Worm (Caenorhabditis elegans) whole organism, L1 larva: ENCODE data around the gene pals-16.

ENCODE experiments used
- blmp-1 ChIP-seq: fragments of 150-350 bp; optimal IDR thresholded peaks from 2 replicates; lab custom pipeline; 2014; ENCODE audit warnings: missing biosample characterization, missing genetic modification characterization
- ceh-63 ChIP-seq: fragments of 200-800 bp; sonication (Bioruptor generic); optimal IDR thresholded peaks from 2 replicates; lab custom pipeline; 2018; ENCODE audit warnings: mild to moderate bottlenecking, missing genetic modification characterization, missing compliant biosample characterization
- ceh-90 ChIP-seq: sonication (generic microtip); optimal IDR thresholded peaks from 2 replicates; lab custom pipeline; 2016; ENCODE audit warnings: missing genetic modification characterization, missing compliant biosample characterization
- fkh-10 ChIP-seq: sonication (generic microtip); optimal IDR thresholded peaks from 2 replicates; lab custom pipeline; 2017; ENCODE audit warnings: missing biosample characterization, missing genetic modification reagents, missing genetic modification characterization
- fkh-4 ChIP-seq: sonication (generic microtip); optimal IDR thresholded peaks from 2 replicates; lab custom pipeline; 2016; ENCODE audit warnings: missing compliant biosample characterization, missing genetic modification characterization, borderline replicate concordance
- nhr-237 ChIP-seq: fragments of 150-350 bp; optimal IDR thresholded peaks from 2 replicates; lab custom pipeline; 2014; ENCODE audit warnings: missing biosample characterization, missing genetic modification characterization
- nhr-76 ChIP-seq: sonication (generic microtip); optimal IDR thresholded peaks from 2 replicates; lab custom pipeline; 2017; ENCODE audit warnings: missing biosample characterization, missing genetic modification characterization
- skn-1 ChIP-seq: fragments of 150-350 bp; optimal IDR thresholded peaks from 2 replicates; lab custom pipeline; 2014; ENCODE audit warnings: missing biosample characterization, missing genetic modification characterization
- snu-23 ChIP-seq: sonication (generic microtip); optimal IDR thresholded peaks from 2 replicates; lab custom pipeline; 2016; ENCODE audit warnings: missing genetic modification characterization, missing compliant biosample characterization
- swsn-7 ChIP-seq: sonication (generic microtip); optimal IDR thresholded peaks from 2 replicates; lab custom pipeline; 2016; ENCODE audit warnings: missing genetic modification characterization, missing compliant biosample characterization
- vab-15 ChIP-seq: sonication (generic microtip); optimal IDR thresholded peaks from 2 replicates; lab custom pipeline; 2017; ENCODE audit warnings: missing genotype, mild to moderate bottlenecking, missing genetic modification characterization, missing compliant biosample characterization
- zag-1 ChIP-seq: fragments of 150-350 bp; optimal IDR thresholded peaks from 2 replicates; lab custom pipeline; 2014; ENCODE audit warnings: missing biosample characterization, missing genetic modification characterization

DNA sequence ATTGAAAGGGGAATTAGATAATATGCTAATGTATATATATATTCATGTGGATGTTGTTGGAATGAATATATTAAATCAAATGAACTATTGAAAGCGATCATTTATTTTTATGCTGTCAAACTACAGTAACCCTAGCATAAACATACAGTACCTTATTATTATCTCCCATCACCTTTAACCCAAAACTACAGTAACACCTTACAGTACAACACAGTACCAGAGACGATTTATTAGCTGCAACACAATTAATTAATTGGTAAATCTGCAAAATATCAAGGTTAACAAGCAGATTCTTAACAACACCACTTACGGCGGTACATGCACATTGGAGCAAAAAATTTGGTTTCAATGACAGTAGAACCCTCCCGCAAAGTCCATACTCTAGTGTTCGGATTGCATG, 44.5 kb upstream of the pals-16 start, which contains the start of gene Y82E9BL.1:
- TF ChIP-seq nhr-237: no peak
- TF ChIP-seq snu-23 (GFP tag; lab: Kevin White, UChicago): no peak
- TF ChIP-seq fkh-4 (tag; lab: Kevin White, UChicago): no peak
- TF ChIP-seq nhr-76 (tag; lab: Kevin White, UChicago): no peak
- TF ChIP-seq skn-1: no peak
- no peak for TF ChIP-seq vab-15 (tag; lab: Kevin White, UChicago)
- no peak for TF ChIP-seq blmp-1 (tag; lab: Kevin White, UChicago)
- TF ChIP-seq swsn-7 (tag; lab: Kevin White, UChicago): no peak
- no peak for TF ChIP-seq fkh-10 (GFP tag; lab: Kevin White, UChicago)
- no peak for TF ChIP-seq zag-1
- no peak for TF ChIP-seq ceh-90
- no peak for TF ChIP-seq ceh-63 (GFP tag; lab: Kevin White, UChicago)
